Fruit fly (Drosophila melanogaster) whole organism, embryonic: ENCODE data around the gene upd2.

Experiments used
- Abd-B ChIP-seq: fragments of 200-800 bp; sonication (Bioruptor generic); optimal IDR thresholded peaks from 2 replicates; lab custom pipeline; 2018; ENCODE audit warnings: missing biosample characterization, mild to moderate bottlenecking, missing genetic modification characterization, moderate library complexity
- Bgb ChIP-seq: fragments of 200-800 bp; sonication (Bioruptor generic); IDR thresholded peaks from 2 replicates; pipeline ENCODE4 v1.3.6; 2022; ENCODE audit warnings: missing biosample characterization, missing genetic modification characterization; ENCODE audit not compliant: partially characterized antibody
- CG10321 ChIP-seq: fragments of 200-800 bp; sonication (Bioruptor generic); IDR thresholded peaks from 2 replicates; pipeline ENCODE4 v1.3.6; 2022; ENCODE audit warnings: missing biosample characterization, missing genetic modification characterization
- CG10543 ChIP-seq: fragments of 200-800 bp; sonication (Bioruptor generic); optimal IDR thresholded peaks from 3 replicates; lab custom pipeline; 2017; ENCODE audit warnings: missing biosample characterization, mild to moderate bottlenecking, missing genetic modification characterization, moderate library complexity
- CG10979 ChIP-seq: fragments of 200-800 bp; sonication (Bioruptor generic); optimal IDR thresholded peaks from 2 replicates; lab custom pipeline; 2018; ENCODE audit warnings: missing biosample characterization, mild to moderate bottlenecking, missing genetic modification characterization, moderate library complexity
- CG11695 ChIP-seq: fragments of 200-800 bp; sonication (Bioruptor generic); IDR thresholded peaks from 3 replicates; pipeline ENCODE4 v1.3.6; 2022; ENCODE audit warnings: missing biosample characterization, missing genetic modification characterization
- CG14050 ChIP-seq: fragments of 200-800 bp; sonication (Bioruptor generic); IDR thresholded peaks from 3 replicates; pipeline ENCODE4 v1.3.6; 2022; ENCODE audit warnings: missing biosample characterization, missing genetic modification characterization
- CG14965 ChIP-seq: fragments of 200-800 bp; sonication (Bioruptor generic); optimal IDR thresholded peaks from 2 replicates; lab custom pipeline; 2016; ENCODE audit warnings: missing biosample characterization, missing genetic modification characterization, borderline replicate concordance
- CG1603 ChIP-seq: fragments of 200-800 bp; sonication (Bioruptor generic); optimal IDR thresholded peaks from 2 replicates; lab custom pipeline; 2019; ENCODE audit warnings: missing biosample characterization, mild to moderate bottlenecking, missing genetic modification characterization, moderate library complexity
- CG16779 ChIP-seq: fragments of 200-800 bp; sonication (Bioruptor generic); IDR thresholded peaks from 2 replicates; pipeline ENCODE4 v1.3.6; 2022; ENCODE audit warnings: missing biosample characterization, missing genetic modification characterization
- CG16813 ChIP-seq: fragments of 200-800 bp; sonication (Bioruptor generic); IDR thresholded peaks from 3 replicates; pipeline ENCODE4 v1.3.6; 2022; ENCODE audit warnings: missing biosample characterization, missing genetic modification characterization; ENCODE audit not compliant: partially characterized antibody
- CG17186 ChIP-seq: fragments of 200-800 bp; sonication (Bioruptor generic); optimal IDR thresholded peaks from 3 replicates; lab custom pipeline; 2017; ENCODE audit warnings: missing biosample characterization, missing genetic modification reagents, missing genetic modification characterization
- CG18599 ChIP-seq: fragments of 200-800 bp; sonication (Bioruptor generic); optimal IDR thresholded peaks from 3 replicates; lab custom pipeline; 2017; ENCODE audit warnings: missing biosample characterization, missing genetic modification characterization, mild to moderate bottlenecking, moderate library complexity, missing genetic modification reagents
- CG2120 ChIP-seq: fragments of 200-800 bp; sonication (Bioruptor generic); optimal IDR thresholded peaks from 3 replicates; lab custom pipeline; 2016; ENCODE audit warnings: missing biosample characterization, missing genetic modification characterization
- CG2129 ChIP-seq: fragments of 200-800 bp; sonication (Bioruptor generic); IDR thresholded peaks from 2 replicates; pipeline ENCODE4 v1.3.6; 2022; ENCODE audit warnings: missing biosample characterization, missing genetic modification characterization; ENCODE audit not compliant: partially characterized antibody
- CG30431 ChIP-seq: fragments of 200-800 bp; sonication (Bioruptor generic); optimal IDR thresholded peaks from 2 replicates; lab custom pipeline; 2017; ENCODE audit warnings: missing biosample characterization, missing genetic modification characterization
- CG3995 ChIP-seq: fragments of 200-800 bp; sonication (Bioruptor generic); optimal IDR thresholded peaks from 3 replicates; lab custom pipeline; 2016; ENCODE audit warnings: missing biosample characterization, missing genetic modification characterization
- CG42726 ChIP-seq: fragments of 200-800 bp; sonication (Bioruptor generic); IDR thresholded peaks from 2 replicates; pipeline ENCODE4 v1.3.6; 2022; ENCODE audit warnings: missing biosample characterization, missing genetic modification characterization; ENCODE audit not compliant: partially characterized antibody
- CG5180 ChIP-seq: fragments of 200-800 bp; sonication (Bioruptor generic); optimal IDR thresholded peaks from 3 replicates; lab custom pipeline; 2017; ENCODE audit warnings: missing biosample characterization, missing genetic modification characterization, mild to moderate bottlenecking, moderate library complexity, missing genetic modification reagents
- CG6683 ChIP-seq: fragments of 200-800 bp; sonication (Bioruptor generic); optimal IDR thresholded peaks from 2 replicates; lab custom pipeline; 2017; ENCODE audit warnings: missing biosample characterization, mild to moderate bottlenecking, missing genetic modification characterization, missing genetic modification reagents
- CG6689 ChIP-seq: fragments of 200-800 bp; sonication (Bioruptor generic); IDR thresholded peaks from 2 replicates; pipeline ENCODE4 v1.3.6; 2022; ENCODE audit warnings: missing biosample characterization, missing genetic modification characterization
- CG6854 ChIP-seq: fragments of 200-800 bp; sonication (Bioruptor generic); optimal IDR thresholded peaks from 3 replicates; lab custom pipeline; 2017; ENCODE audit warnings: missing biosample characterization, mild to moderate bottlenecking, missing genetic modification characterization
- CG7963 ChIP-seq: fragments of 200-800 bp; sonication (Bioruptor generic); IDR thresholded peaks from 3 replicates; pipeline ENCODE4 v1.3.6; 2022; ENCODE audit warnings: missing biosample characterization, missing genetic modification characterization; ENCODE audit not compliant: partially characterized antibody
- CG8765 ChIP-seq: fragments of 200-800 bp; sonication (Bioruptor generic); IDR thresholded peaks from 2 replicates; pipeline ENCODE4 v1.3.6; 2022; ENCODE audit warnings: missing biosample characterization, missing genetic modification characterization
- CrebB ChIP-seq: fragments of 200-800 bp; sonication (Bioruptor generic); optimal IDR thresholded peaks from 3 replicates; lab custom pipeline; 2018; ENCODE audit warnings: missing biosample characterization, mild to moderate bottlenecking, missing genetic modification characterization
- D19A ChIP-seq: fragments of 200-800 bp; optimal IDR thresholded peaks from 3 replicates; lab custom pipeline; 2019; ENCODE audit warnings: missing biosample characterization, mild to moderate bottlenecking, missing genetic modification characterization, moderate library complexity
- Drgx ChIP-seq: fragments of 200-800 bp; sonication (Bioruptor generic); IDR thresholded peaks from 2 replicates; pipeline ENCODE4 v1.3.6; 2022; ENCODE audit warnings: missing biosample characterization, missing genetic modification characterization
- Ets65A ChIP-seq: fragments of 200-800 bp; sonication (Bioruptor generic); peaks from one replicate; lab custom pipeline; 2016; ENCODE audit warnings: missing biosample characterization, missing genetic modification characterization
- HmgD ChIP-seq: fragments of 200-800 bp; sonication (Bioruptor generic); optimal IDR thresholded peaks from 3 replicates; lab custom pipeline; 2016; ENCODE audit warnings: missing biosample characterization, missing genetic modification characterization
- Hmx ChIP-seq: fragments of 200-800 bp; sonication (Bioruptor generic); optimal IDR thresholded peaks from 2 replicates; lab custom pipeline; 2016; ENCODE audit warnings: missing biosample characterization, missing genetic modification characterization
- Hr78 ChIP-seq, 2 experiments: fragments of 200-800 bp in 1 of 2; fragments of >200 bp in 1 of 2; sonication (Bioruptor generic) in 1 of 2; optimal IDR thresholded peaks; 2 replicates each; lab custom pipeline; 2017 to 2019; ENCODE audit warnings: missing biosample characterization in 2 of 2, missing genetic modification characterization in 2 of 2, mild to moderate bottlenecking in 1 of 2, moderate library complexity in 1 of 2
- MESR4 ChIP-seq: fragments of 200-800 bp; sonication (Bioruptor generic); optimal IDR thresholded peaks from 2 replicates; lab custom pipeline; 2018; ENCODE audit warnings: missing biosample characterization, mild to moderate bottlenecking, missing genetic modification characterization, moderate library complexity
- Mad ChIP-seq: fragments of 200-800 bp; sonication (Bioruptor generic); optimal IDR thresholded peaks from 2 replicates; lab custom pipeline; 2016; ENCODE audit warnings: missing biosample characterization, missing genetic modification characterization
- Mes4 ChIP-seq: fragments of 200-800 bp; sonication (Bioruptor generic); optimal IDR thresholded peaks from 2 replicates; lab custom pipeline; 2016; ENCODE audit warnings: missing biosample characterization, missing genetic modification characterization
- Opbp ChIP-seq: fragments of 200-800 bp; sonication (Bioruptor generic); IDR thresholded peaks from 3 replicates; pipeline ENCODE4 v1.3.6; 2022; ENCODE audit warnings: missing biosample characterization, missing genetic modification characterization; ENCODE audit not compliant: partially characterized antibody
- Ptx1 ChIP-seq: fragments of 200-800 bp; sonication (Bioruptor generic); IDR thresholded peaks from 2 replicates; pipeline ENCODE4 v1.3.6; 2022; ENCODE audit warnings: missing biosample characterization, missing genetic modification characterization
- TFAM ChIP-seq: fragments of 200-800 bp; sonication (Bioruptor generic); optimal IDR thresholded peaks from 2 replicates; lab custom pipeline; 2017; ENCODE audit warnings: missing biosample characterization, missing genetic modification characterization, inconsistent platforms
- cas ChIP-seq: fragments of 200-800 bp; sonication (Bioruptor generic); IDR thresholded peaks from 2 replicates; pipeline ENCODE4 v1.3.6; 2022; ENCODE audit warnings: missing biosample characterization, missing genetic modification characterization
- croc ChIP-seq: fragments of 200-800 bp; sonication (Bioruptor generic); conservative IDR thresholded peaks from 3 replicates; pipeline ENCODE4 v1.3.6; 2022; ENCODE audit warnings: missing biosample characterization, missing genetic modification characterization
- dimm ChIP-seq: fragments of 200-800 bp; sonication (Bioruptor generic); IDR thresholded peaks from 2 replicates; pipeline ENCODE4 v1.3.6; 2022; ENCODE audit warnings: missing biosample characterization, missing genetic modification characterization
- ftz-f1 ChIP-seq: fragments of 200-800 bp; sonication (Bioruptor generic); optimal IDR thresholded peaks from 2 replicates; lab custom pipeline; 2016; ENCODE audit warnings: missing biosample characterization, missing genetic modification characterization
- hb ChIP-seq: fragments of 200-800 bp; sonication (Bioruptor generic); IDR thresholded peaks from 3 replicates; pipeline ENCODE4 v1.3.6; 2022; ENCODE audit warnings: missing biosample characterization, missing genetic modification characterization; ENCODE audit not compliant: partially characterized antibody
- lbe ChIP-seq: fragments of 200-800 bp; sonication (Bioruptor generic); optimal IDR thresholded peaks from 2 replicates; lab custom pipeline; 2016; ENCODE audit warnings: missing biosample characterization, mild to moderate bottlenecking, missing genetic modification characterization
- oc ChIP-seq: fragments of 200-800 bp; sonication (Bioruptor generic); optimal IDR thresholded peaks from 2 replicates; lab custom pipeline; 2018; ENCODE audit warnings: missing biosample characterization, mild to moderate bottlenecking, missing genetic modification characterization, moderate library complexity
- ranshi ChIP-seq: fragments of 200-800 bp; sonication (Bioruptor generic); IDR thresholded peaks from 2 replicates; pipeline ENCODE4 v1.3.6; 2022; ENCODE audit warnings: missing biosample characterization, missing genetic modification characterization
- seq ChIP-seq: fragments of 200-800 bp; sonication (Bioruptor generic); IDR thresholded peaks from 2 replicates; pipeline ENCODE4 v1.3.6; 2022; ENCODE audit warnings: missing biosample characterization, missing genetic modification characterization
- sqz ChIP-seq: fragments of 200-800 bp; sonication (Bioruptor generic); optimal IDR thresholded peaks from 3 replicates; lab custom pipeline; 2018; ENCODE audit warnings: missing biosample characterization, mild to moderate bottlenecking, missing genetic modification characterization
- tap ChIP-seq: fragments of 200-800 bp; optimal IDR thresholded peaks from 3 replicates; lab custom pipeline; 2019; ENCODE audit warnings: missing biosample characterization, mild to moderate bottlenecking, missing genetic modification characterization, moderate library complexity
- toy ChIP-seq: fragments of 200-800 bp; sonication (Bioruptor generic); IDR thresholded peaks from 2 replicates; pipeline ENCODE4 v1.3.6; 2022; ENCODE audit warnings: missing biosample characterization, missing genetic modification characterization
- wek ChIP-seq: fragments of 200-800 bp; sonication (Bioruptor generic); optimal IDR thresholded peaks from 3 replicates; lab custom pipeline; 2018; ENCODE audit warnings: missing biosample characterization, mild to moderate bottlenecking, missing genetic modification characterization, moderate library complexity

upd2 gene

DNA sequence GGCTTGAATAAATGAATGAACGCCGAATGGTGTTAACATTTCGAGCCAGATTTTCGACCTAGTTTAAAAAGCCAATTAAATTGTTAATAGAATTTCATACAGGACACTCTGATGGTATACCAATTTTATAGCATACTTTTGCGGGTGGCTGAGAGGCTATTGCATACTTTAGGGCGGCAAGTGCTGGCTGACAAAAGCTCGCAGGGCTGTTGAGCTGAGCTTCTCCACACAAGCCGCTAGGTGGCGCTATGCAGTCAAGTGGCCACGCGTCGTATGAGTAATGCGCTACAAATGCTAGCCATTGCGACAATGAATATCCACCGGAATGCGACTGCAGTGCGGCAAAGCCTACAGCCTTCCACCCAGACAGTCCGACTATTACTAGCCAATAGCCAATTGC lies 3.8 kb downstream of the upd2 start (continued):
- TF ChIP-seq cas (0 out of 2 replicates have a peak, but pooled peaks have one; percentile 10), hb (GFP tag; lab: Robert Waterston, UW) (no peak), CG10543 (GFP tag; lab: Kevin White, UChicago) (no peak), oc (tag; lab: Kevin White, UChicago) (no peak), Drgx (GFP tag; lab: Robert Waterston, UW) (no peak), Hr78 (GFP tag; optimal IDR thresholded peaks at IDR 0.05; lab: Kevin White, UChicago) (no peak), CG16813 (GFP tag; lab: Robert Waterston, UW) (no peak), toy (no peak), CG14050 (GFP tag; lab: Robert Waterston, UW) (no peak), tap (tag; lab: Kevin White, UChicago) (no peak), CG1603 (tag; lab: Kevin White, UChicago) (peak; percentile 58), CG6854 (no peak), CG17186 (GFP tag; lab: Kevin White, UChicago) (no peak), CG18599 (GFP tag; lab: Kevin White, UChicago) (no peak), D19A (tag; lab: Kevin White, UChicago) (no peak), CG5180 (no peak), dimm (GFP tag; lab: Robert Waterston, UW) (no peak), CG6689 (GFP tag; lab: Robert Waterston, UW) (no peak), Mes4 (GFP tag; lab: Kevin White, UChicago) (no peak), wek (GFP tag; lab: Kevin White, UChicago) (no peak), ftz-f1 (GFP tag; lab: Kevin White, UChicago) (no peak), CG10979 (tag; lab: Kevin White, UChicago) (peak; percentile 85), Bgb (GFP tag; lab: Robert Waterston, UW) (peak; percentile 48; the same call in 1 of the 2 replicates), TFAM (GFP tag; lab: Kevin White, UChicago) (no peak), CG3995 (GFP tag; lab: Kevin White, UChicago) (no peak), Opbp (GFP tag; lab: Robert Waterston, UW) (no peak), lbe (GFP tag; lab: Kevin White, UChicago) (no peak), croc (GFP tag; lab: Robert Waterston, UW) (no peak), Mad (peak; percentile 0), Ets65A (GFP tag; lab: Kevin White, UChicago) (peak; percentile 79), Abd-B (GFP tag; lab: Kevin White, UChicago) (no peak), CG42726 (GFP tag; lab: Robert Waterston, UW) (peak; percentile 82; the same call in 1 of the 2 replicates), CG7963 (GFP tag; lab: Robert Waterston, UW) (no peak), CG16779 (GFP tag; lab: Robert Waterston, UW) (0 out of 2 replicates have a peak, but pooled peaks have one; percentile 24), CG10321 (GFP tag; lab: Robert Waterston, UW) (no peak), Hmx (GFP tag; lab: Kevin White, UChicago) (no peak), seq (no peak), ranshi (GFP tag; lab: Robert Waterston, UW) (no peak), CG11695 (GFP tag; lab: Robert Waterston, UW) (no peak), HmgD (GFP tag; lab: Kevin White, UChicago) (peak; percentile 44), CG8765 (GFP tag; lab: Robert Waterston, UW) (no peak), MESR4 (no peak), Ptx1 (GFP tag; lab: Robert Waterston, UW) (peak; percentile 47), CrebB (tag; lab: Kevin White, UChicago) (no peak), CG2129 (GFP tag; lab: Robert Waterston, UW) (no peak), CG30431 (GFP tag; lab: Kevin White, UChicago) (peak; percentile 8), CG2120 (no peak), sqz (no peak), CG14965 (GFP tag; lab: Kevin White, UChicago) (no peak), CG6683 (GFP tag; lab: Kevin White, UChicago) (no peak)
